Worm (Caenorhabditis elegans): ENCODE data around the gene sur-7.
A peak's percentile ranks its signal among the peaks of the same experiment; 100 is the strongest.

- TF ChIP-seq ama-1 (optimal IDR thresholded peaks at IDR 0.05) (no peak), ama-1 (GFP tag; optimal IDR thresholded peaks at IDR 0.05) (no peak), snpc-1.3 (tag; optimal IDR thresholded peaks at IDR 0.05; ENCODE audit: insufficient read depth) (no peak), unc-130 (GFP tag; optimal IDR thresholded peaks at IDR 0.05) (no peak), dpl-1 (GFP tag; optimal IDR thresholded peaks at IDR 0.05) (no peak), snpc-4 (GFP tag; optimal IDR thresholded peaks at IDR 0.05) (no peak), snpc-4 (tag; optimal IDR thresholded peaks at IDR 0.05) (peak in 1 of 4 experiments; percentile 14), gei-17 (GFP tag; optimal IDR thresholded peaks at IDR 0.05) (no peak), ceh-91 (GFP tag; IDR thresholded peaks at IDR 0.05) (no peak), ztf-22 (GFP tag; optimal IDR thresholded peaks at IDR 0.05) (no peak), lin-35 (GFP tag; optimal IDR thresholded peaks at IDR 0.05) (no peak), D2030.7 (GFP tag; IDR thresholded peaks at IDR 0.05) (no peak), B0035.1 (tag; optimal IDR thresholded peaks at IDR 0.05) (no peak), let-607 (tag; optimal IDR thresholded peaks at IDR 0.05) (peak in 1 of 2 experiments; percentile 31), aptf-2 (GFP tag; conservative IDR thresholded peaks at IDR 0.05) (no peak), egrh-3 (GFP tag; IDR thresholded peaks at IDR 0.05) (no peak)
Observed at ce11 chrX:16349019-16349418, 27.4 kb upstream of the sur-7 start.
